Worm (Caenorhabditis elegans): Measurements from ENCODE around the gene lir-3.

DNA sequence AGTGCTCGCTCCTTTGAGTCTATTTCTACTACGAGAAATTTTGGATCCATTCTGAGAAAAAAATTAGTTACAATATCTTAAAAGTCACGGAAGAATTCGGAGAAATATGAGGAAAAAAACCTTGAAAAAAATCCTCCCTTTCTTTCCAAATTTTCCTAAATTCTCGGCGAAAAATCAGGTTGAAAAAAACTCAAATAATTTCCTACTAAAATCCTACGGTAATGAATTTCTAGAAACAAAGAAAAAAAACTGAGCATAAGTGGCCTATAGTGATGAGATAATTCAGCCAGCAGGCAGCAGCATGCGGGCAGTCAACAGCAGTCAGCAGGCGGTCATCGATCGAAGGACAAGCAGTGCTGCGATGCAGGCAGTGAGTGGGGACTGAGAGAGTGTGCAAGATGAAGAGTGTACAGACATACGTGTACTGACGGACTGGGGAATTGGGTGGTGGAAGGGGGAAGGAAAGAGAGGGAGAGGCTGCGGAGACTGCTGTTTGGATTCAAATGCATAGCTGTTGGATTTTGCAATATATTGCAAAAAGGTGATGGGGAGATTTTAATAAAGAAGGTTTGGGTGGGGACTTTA lies at the start of gene lir-3:
- TF ChIP-seq unc-39 (tag; optimal IDR thresholded peaks at IDR 0.05) (no peak), ztf-4 (tag; optimal IDR thresholded peaks at IDR 0.05) (no peak), lin-39 (tag; optimal IDR thresholded peaks at IDR 0.05) (no peak), nhr-12 (tag; optimal IDR thresholded peaks at IDR 0.05) (no peak), nhr-237 (tag; optimal IDR thresholded peaks at IDR 0.05) (no peak)

Measured in whole organism, L3 larva.